Worm (Caenorhabditis elegans) whole organism, young adult: ENCODE results near the gene chil-19.

Experiments
- C17E4.6 ChIP-seq: fragments of 200-800 bp; sonication (Bioruptor generic); IDR thresholded peaks from 2 replicates; pipeline ENCODE4 v1.3.6; 2022; ENCODE audit warnings: missing genetic modification reagents, missing genetic modification characterization, missing compliant biosample characterization
- F10E7.11 ChIP-seq: sonication (generic microtip); optimal IDR thresholded peaks from 2 replicates; lab custom pipeline; 2017; ENCODE audit warnings: mild to moderate bottlenecking, missing genetic modification characterization, moderate library complexity, missing compliant biosample characterization
- F23B12.7 ChIP-seq: sonication (generic microtip); optimal IDR thresholded peaks from 2 replicates; lab custom pipeline; 2017; ENCODE audit warnings: missing genetic modification characterization, mild to moderate bottlenecking, missing compliant biosample characterization, antibody characterized with exemption, moderate library complexity; ENCODE audit not compliant: insufficient read depth
- F33H1.4 ChIP-seq: fragments of 200-800 bp; sonication (Bioruptor generic); IDR thresholded peaks from 2 replicates; pipeline ENCODE4 v1.3.6; 2022; ENCODE audit warnings: missing genetic modification reagents, missing genetic modification characterization, missing compliant biosample characterization
- F37B4.10 ChIP-seq: fragments of 200-800 bp; sonication (Bioruptor generic); IDR thresholded peaks from 2 replicates; pipeline ENCODE4 v1.3.6; 2022; ENCODE audit warnings: missing genetic modification characterization, missing compliant biosample characterization
- F55B11.4 ChIP-seq: sonication (generic microtip); optimal IDR thresholded peaks from 2 replicates; lab custom pipeline; 2016; ENCODE audit warnings: missing compliant biosample characterization, missing genetic modification characterization, borderline replicate concordance; ENCODE audit not compliant: insufficient read depth
- K11D2.4 ChIP-seq: fragments of 200-800 bp; sonication (Bioruptor generic); IDR thresholded peaks from 2 replicates; pipeline ENCODE4 v1.3.6; 2022; ENCODE audit warnings: missing genetic modification reagents, missing genetic modification characterization, missing compliant biosample characterization
- K12H6.12 ChIP-seq: fragments of 200-800 bp; sonication (Bioruptor generic); optimal IDR thresholded peaks from 2 replicates; lab custom pipeline; 2018; ENCODE audit warnings: mild to moderate bottlenecking, missing genetic modification characterization, missing compliant biosample characterization
- Y53F4B.3 ChIP-seq: fragments of 200-800 bp; sonication (Bioruptor generic); IDR thresholded peaks from 2 replicates; pipeline ENCODE4 v1.3.6; 2022; ENCODE audit warnings: missing genetic modification reagents, missing genetic modification characterization, missing compliant biosample characterization
- Y53G8AR.9 ChIP-seq: fragments of 200-800 bp; sonication (Bioruptor generic); conservative IDR thresholded peaks from 2 replicates; pipeline ENCODE4 v1.3.6; 2022; ENCODE audit warnings: missing genetic modification reagents, missing genetic modification characterization, missing compliant biosample characterization
- ZK185.1 ChIP-seq: sonication (generic microtip); optimal IDR thresholded peaks from 2 replicates; lab custom pipeline; 2016; ENCODE audit warnings: mild to moderate bottlenecking, missing genetic modification characterization, missing compliant biosample characterization; ENCODE audit not compliant: poor library complexity, severe bottlenecking
- akir-1 ChIP-seq: fragments of 200-800 bp; sonication (Bioruptor generic); optimal IDR thresholded peaks from 2 replicates; lab custom pipeline; 2018; ENCODE audit warnings: mild to moderate bottlenecking, missing genetic modification characterization, moderate library complexity, missing compliant biosample characterization
- aptf-3 ChIP-seq: fragments of 200-800 bp; sonication (Bioruptor generic); IDR thresholded peaks from 2 replicates; pipeline ENCODE4 v1.3.6; 2022; ENCODE audit warnings: missing genetic modification characterization, missing compliant biosample characterization
- attf-5 ChIP-seq: fragments of 200-800 bp; sonication (Bioruptor generic); optimal IDR thresholded peaks from 2 replicates; lab custom pipeline; 2018; ENCODE audit warnings: mild to moderate bottlenecking, missing genetic modification characterization, missing compliant biosample characterization
- cebp-1 ChIP-seq, 2 experiments: fragments of 200-800 bp in 1 of 2; sonication (Bioruptor generic) in 1 of 2; sonication (generic microtip) in 1 of 2; IDR thresholded peaks in 1 of 2; optimal IDR thresholded peaks in 1 of 2; 2 replicates each; pipeline versions ENCODE4 v1.3.6 to Lab custom; 2017 to 2022; ENCODE audit warnings: missing compliant biosample characterization in 2 of 2, missing genetic modification characterization in 2 of 2, mild to moderate bottlenecking in 1 of 2, missing genetic modification reagents in 1 of 2, moderate library complexity in 1 of 2
- ceh-100 ChIP-seq: fragments of 200-800 bp; sonication (Bioruptor generic); IDR thresholded peaks from 2 replicates; pipeline ENCODE4 v1.3.6; 2022; ENCODE audit warnings: missing genetic modification reagents, missing genetic modification characterization, missing compliant biosample characterization
- ceh-27 ChIP-seq: fragments of 200-800 bp; sonication (Bioruptor generic); optimal IDR thresholded peaks from 2 replicates; lab custom pipeline; 2018; ENCODE audit warnings: mild to moderate bottlenecking, missing genetic modification characterization, moderate library complexity, missing compliant biosample characterization
- die-1 ChIP-seq: sonication (generic microtip); optimal IDR thresholded peaks from 2 replicates; lab custom pipeline; 2016; ENCODE audit warnings: missing genotype, mild to moderate bottlenecking, missing genetic modification characterization, missing compliant biosample characterization
- egrh-3 ChIP-seq: fragments of 200-800 bp; sonication (Bioruptor generic); IDR thresholded peaks from 2 replicates; pipeline ENCODE4 v1.3.6; 2022; ENCODE audit warnings: missing genetic modification reagents, missing genetic modification characterization, missing compliant biosample characterization
- let-526 ChIP-seq: fragments of 200-800 bp; sonication (Bioruptor generic); IDR thresholded peaks from 2 replicates; pipeline ENCODE4 v1.3.6; 2022; ENCODE audit warnings: missing genetic modification reagents, missing genetic modification characterization, missing compliant biosample characterization
- lin-35 ChIP-seq, 3 experiments: fragments of 150-350 bp in 2 of 3; sonication (generic microtip) in 1 of 3; optimal IDR thresholded peaks; 2 replicates each; lab custom pipeline; 2014 to 2018; ENCODE audit warnings: missing biosample characterization in 3 of 3, missing genetic modification characterization in 3 of 3, missing genetic modification reagents in 3 of 3
- lin-40 ChIP-seq: sonication (generic microtip); optimal IDR thresholded peaks from 2 replicates; lab custom pipeline; 2016; ENCODE audit warnings: missing genetic modification characterization, mild to moderate bottlenecking, missing compliant biosample characterization, missing genotype, missing genetic modification reagents
- mcd-1 ChIP-seq: fragments of 200-800 bp; sonication (Bioruptor generic); IDR thresholded peaks from 2 replicates; pipeline ENCODE4 v1.3.6; 2022; ENCODE audit warnings: missing genetic modification reagents, missing genetic modification characterization, missing compliant biosample characterization
- nhr-120 ChIP-seq: fragments of 200-800 bp; sonication (Bioruptor generic); IDR thresholded peaks from 2 replicates; pipeline ENCODE4 v1.3.6; 2022; ENCODE audit warnings: missing genetic modification characterization, missing compliant biosample characterization
- nhr-27 ChIP-seq: fragments of 200-800 bp; sonication (Bioruptor generic); optimal IDR thresholded peaks from 2 replicates; lab custom pipeline; 2018; ENCODE audit warnings: mild to moderate bottlenecking, missing genetic modification characterization, moderate library complexity, missing compliant biosample characterization
- nhr-80 ChIP-seq: sonication (generic microtip); optimal IDR thresholded peaks from 2 replicates; lab custom pipeline; 2016; ENCODE audit warnings: missing genetic modification characterization, missing compliant biosample characterization
- rcor-1 ChIP-seq: fragments of 200-800 bp; sonication (Bioruptor generic); IDR thresholded peaks from 2 replicates; pipeline ENCODE4 v1.3.6; 2022; ENCODE audit warnings: missing genetic modification reagents, missing genetic modification characterization, missing compliant biosample characterization
- rpc-1 ChIP-seq, 2 experiments: fragments of 150-350 bp in 1 of 2; sonication (generic microtip) in 1 of 2; optimal IDR thresholded peaks; 2 replicates each; lab custom pipeline; 2014 to 2018; ENCODE audit warnings: missing biosample characterization in 1 of 2, missing genetic modification characterization in 1 of 2, missing genetic modification reagents in 1 of 2, missing genotype in 1 of 2
- sdz-38 ChIP-seq: sonication (generic microtip); optimal IDR thresholded peaks from 2 replicates; lab custom pipeline; 2016; ENCODE audit warnings: missing genotype, missing genetic modification characterization, missing compliant biosample characterization
- sptf-2 ChIP-seq: fragments of 200-800 bp; sonication (Bioruptor generic); optimal IDR thresholded peaks from 2 replicates; lab custom pipeline; 2018; ENCODE audit warnings: mild to moderate bottlenecking, missing genetic modification characterization, missing compliant biosample characterization
- unc-62 ChIP-seq: fragments of 150-350 bp; optimal IDR thresholded peaks from 2 replicates; lab custom pipeline; 2014; ENCODE audit warnings: missing biosample characterization, missing genetic modification reagents, missing genetic modification characterization
- zim-3 ChIP-seq: sonication (generic microtip); optimal IDR thresholded peaks from 2 replicates; lab custom pipeline; 2017; ENCODE audit warnings: mild to moderate bottlenecking, missing genetic modification characterization, moderate library complexity, missing compliant biosample characterization
- ztf-18 ChIP-seq: sonication (generic microtip); optimal IDR thresholded peaks from 2 replicates; lab custom pipeline; 2016; ENCODE audit warnings: missing genotype, mild to moderate bottlenecking, missing genetic modification characterization, missing compliant biosample characterization
- ztf-22 ChIP-seq: fragments of 200-800 bp; sonication (Bioruptor generic); optimal IDR thresholded peaks from 2 replicates; lab custom pipeline; 2018; ENCODE audit warnings: mild to moderate bottlenecking, missing genetic modification characterization, moderate library complexity, missing compliant biosample characterization
- ztf-28 ChIP-seq: fragments of 200-800 bp; sonication (Bioruptor generic); IDR thresholded peaks from 2 replicates; pipeline ENCODE4 v1.3.6; 2022; ENCODE audit warnings: missing genetic modification reagents, missing genetic modification characterization, missing compliant biosample characterization

chil-19 gene

DNA sequence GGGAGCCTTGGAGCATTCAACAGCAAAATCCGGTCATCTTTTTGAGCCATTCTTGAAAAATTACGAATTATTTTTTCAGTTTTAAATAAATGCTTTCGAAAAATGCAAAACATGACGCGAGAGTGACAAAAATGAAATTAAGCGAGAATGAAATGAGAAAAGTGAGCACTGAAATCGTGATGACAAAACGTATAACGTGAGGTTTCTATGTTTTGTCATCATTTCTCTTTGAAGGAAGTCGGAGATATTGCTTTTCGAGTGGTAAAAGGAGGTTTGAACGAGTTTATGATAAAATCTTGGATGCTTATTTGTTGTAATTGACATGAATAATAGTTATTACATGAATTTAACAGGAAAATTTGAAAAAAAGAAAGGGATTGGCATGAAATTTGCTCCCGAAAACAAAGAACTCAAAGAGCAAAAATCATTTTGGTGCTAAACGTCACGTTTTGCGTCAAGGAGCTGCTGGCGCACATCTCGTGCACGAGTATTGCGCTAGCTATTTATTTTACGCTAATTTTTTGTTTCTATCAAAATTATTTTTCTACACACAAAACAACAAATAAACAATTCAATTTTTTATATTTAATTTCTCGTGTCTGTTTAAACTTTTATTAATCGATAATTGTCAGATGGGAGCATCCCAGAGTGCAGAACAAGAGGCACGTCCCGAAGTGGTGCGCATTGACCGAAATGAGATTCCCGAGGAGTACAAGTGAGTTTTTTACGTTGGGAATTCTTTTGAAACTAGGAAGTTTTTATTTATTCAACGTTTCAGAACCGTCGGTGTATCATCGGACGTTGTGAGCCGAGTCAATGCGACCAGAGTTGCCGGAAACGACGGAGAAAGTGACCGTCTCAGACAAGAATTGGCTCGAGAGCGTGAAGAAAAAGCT lies 37.6 kb downstream of the chil-19 start, which contains the start of the genes gss-1 and chch-3 (continued):
- TF ChIP-seq nhr-27 (tag; lab: Kevin White, UChicago) (no peak), sdz-38 (tag; lab: Kevin White, UChicago) (no peak), attf-5 (GFP tag; lab: Kevin White, UChicago) (peak; percentile 32), nhr-80 (tag; lab: Kevin White, UChicago) (peak; percentile 74), lin-35 (GFP tag; optimal IDR thresholded peaks at IDR 0.05; lab: Kevin White, UChicago) (peak in 1 of 3 experiments; percentile 36), let-526 (GFP tag; lab: Robert Waterston, UW) (no peak), K11D2.4 (GFP tag; lab: Robert Waterston, UW) (peak; percentile 23; the same call in 1 of the 2 replicates), ztf-22 (no peak), ZK185.1 (tag; lab: Kevin White, UChicago) (peak; percentile 25), cebp-1 (GFP tag; IDR thresholded peaks at IDR 0.05; lab: Robert Waterston, UW) (no peak), cebp-1 (tag; optimal IDR thresholded peaks at IDR 0.05; lab: Kevin White, UChicago) (peak; percentile 55), F33H1.4 (GFP tag; lab: Robert Waterston, UW) (peak; percentile 52), mcd-1 (peak; percentile 40; the same call in 1 of the 2 replicates), ztf-28 (no peak), rpc-1 (optimal IDR thresholded peaks at IDR 0.05; lab: Kevin White, UChicago) (no peak), rpc-1 (tag; optimal IDR thresholded peaks at IDR 0.05; lab: Kevin White, UChicago) (no peak), C17E4.6 (GFP tag; lab: Robert Waterston, UW) (no peak), unc-62 (GFP tag; lab: Kevin White, UChicago) (no peak), F37B4.10 (GFP tag; lab: Robert Waterston, UW) (no peak), ceh-100 (GFP tag; lab: Robert Waterston, UW) (no peak), sptf-2 (GFP tag; lab: Kevin White, UChicago) (no peak)

- peak; percentile 49 for TF ChIP-seq nhr-80 (tag; lab: Kevin White, UChicago)
- no peak for TF ChIP-seq F33H1.4 (GFP tag; lab: Robert Waterston, UW)
- TF ChIP-seq Y53G8AR.9, result no peak
- no peak for TF ChIP-seq K12H6.12 (tag; lab: Kevin White, UChicago)
- no peak for TF ChIP-seq F55B11.4
- TF ChIP-seq, all 124 proteins: peak for 1
Observed at ce11 chrII:9412086-9412608, 42.1 kb downstream of the chil-19 start, which contains the start of gene arrd-3. arrd-3 (plus strand) TSS chrII:9412558.

DNA sequence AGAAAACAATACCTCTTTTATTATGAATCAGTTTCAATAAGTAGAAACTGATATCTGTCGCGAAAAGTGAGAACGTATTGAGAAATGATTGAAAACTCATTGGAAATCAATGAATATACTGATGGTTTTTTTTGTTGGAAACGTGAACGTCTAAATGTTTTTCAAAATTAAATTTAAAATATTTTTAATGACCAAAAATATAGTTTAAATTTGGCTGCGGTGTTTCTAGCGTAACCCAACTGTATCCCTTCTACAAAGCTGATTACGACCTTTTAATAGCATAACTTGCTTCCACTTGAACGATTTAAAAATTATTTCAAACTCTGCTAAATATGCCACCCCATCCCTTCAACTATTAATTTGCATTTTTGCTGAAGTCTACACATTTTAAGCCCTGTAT lies 42.7 kb downstream of the chil-19 start, which contains the start of gene M176.9:
M176.9 (minus strand) TSS at position 101 of the 400 bp plus-strand sequence.
- TF ChIP-seq ztf-18, result no peak
- no peak for TF ChIP-seq ceh-100 (GFP tag; lab: Robert Waterston, UW)
- no peak for TF ChIP-seq nhr-120 (GFP tag; lab: Robert Waterston, UW)
- no peak for TF ChIP-seq akir-1 (GFP tag; lab: Kevin White, UChicago)
- no peak for TF ChIP-seq aptf-3 (GFP tag; lab: Robert Waterston, UW)
- TF ChIP-seq egrh-3 (GFP tag; lab: Robert Waterston, UW), result no peak
- no peak for TF ChIP-seq ceh-27
- no peak for TF ChIP-seq lin-40 (tag; lab: Kevin White, UChicago)
- TF ChIP-seq F23B12.7 (tag; lab: Kevin White, UChicago), result no peak
- TF ChIP-seq die-1 (tag; lab: Kevin White, UChicago), result no peak
- TF ChIP-seq zim-3 (tag; lab: Kevin White, UChicago), result no peak
- no peak for TF ChIP-seq rcor-1 (GFP tag; lab: Robert Waterston, UW)
- no peak for TF ChIP-seq F10E7.11 (tag; lab: Kevin White, UChicago)
- TF ChIP-seq ztf-22, result no peak
- no peak for TF ChIP-seq F33H1.4 (GFP tag; lab: Robert Waterston, UW)
- TF ChIP-seq let-526 (GFP tag; lab: Robert Waterston, UW), result no peak
- no peak for TF ChIP-seq Y53F4B.3 (GFP tag; lab: Robert Waterston, UW)
